Worm (Caenorhabditis elegans) whole organism, L1 larva: ENCODE data around the gene C44B7.5.

Experiments
- C04F5.9 ChIP-seq: sonication (generic microtip); optimal IDR thresholded peaks from 2 replicates; lab custom pipeline; 2016; ENCODE audit warnings: missing genetic modification characterization, missing compliant biosample characterization
- C16A3.4 ChIP-seq: fragments of 150-350 bp; optimal IDR thresholded peaks from 2 replicates; lab custom pipeline; 2014; ENCODE audit warnings: missing biosample characterization, missing genetic modification characterization
- Y116A8C.19 ChIP-seq: sonication (generic microtip); optimal IDR thresholded peaks from 2 replicates; lab custom pipeline; 2016; ENCODE audit warnings: missing compliant biosample characterization, missing genetic modification characterization, borderline replicate concordance
- aly-2 ChIP-seq: fragments of 150-350 bp; optimal IDR thresholded peaks from 2 replicates; lab custom pipeline; 2014; ENCODE audit warnings: missing biosample characterization, missing genetic modification characterization
- blmp-1 ChIP-seq: fragments of 150-350 bp; optimal IDR thresholded peaks from 2 replicates; lab custom pipeline; 2014; ENCODE audit warnings: missing biosample characterization, missing genetic modification characterization
- ceh-8 ChIP-seq: fragments of 200-800 bp; sonication (Bioruptor generic); optimal IDR thresholded peaks from 2 replicates; lab custom pipeline; 2018; ENCODE audit warnings: mild to moderate bottlenecking, missing genetic modification characterization, moderate library complexity, missing compliant biosample characterization
- ceh-82 ChIP-seq, 3 experiments: fragments of 150-350 bp in 1 of 3; sonication (generic microtip) in 2 of 3; optimal IDR thresholded peaks; 2 replicates each; lab custom pipeline; 2014 to 2017; ENCODE audit warnings: missing biosample characterization in 3 of 3, missing genetic modification characterization in 3 of 3
- ces-1 ChIP-seq: fragments of 150-350 bp; optimal IDR thresholded peaks from 2 replicates; lab custom pipeline; 2014; ENCODE audit warnings: missing biosample characterization, missing genetic modification reagents, missing genetic modification characterization
- dpl-1 ChIP-seq, 3 experiments: fragments of 150-350 bp in 2 of 3; sonication (generic microtip) in 1 of 3; optimal IDR thresholded peaks; 2 replicates each; lab custom pipeline; 2014 to 2017; ENCODE audit warnings: missing biosample characterization in 3 of 3, missing genetic modification characterization in 3 of 3, missing genetic modification reagents in 3 of 3
- efl-1 ChIP-seq, 4 experiments: fragments of 150-350 bp; optimal IDR thresholded peaks in 3 of 4; peaks in 1 of 4; 1 replicate in 1 of 4; 2 replicates in 3 of 4; lab custom pipeline; 2014; ENCODE audit warnings: missing biosample characterization in 2 of 4, missing genetic modification characterization in 2 of 4, missing genetic modification reagents in 2 of 4
- elt-3 ChIP-seq, 6 experiments: fragments of 150-350 bp in 1 of 6; sonication (generic microtip); optimal IDR thresholded peaks; 2 replicates each; lab custom pipeline; 2017 to 2018; ENCODE audit warnings: missing biosample characterization in 6 of 6, missing genetic modification characterization in 6 of 6, inconsistent platforms in 1 of 6
- ets-5 ChIP-seq: fragments of 200-800 bp; sonication (Bioruptor generic); IDR thresholded peaks from 2 replicates; pipeline ENCODE4 v1.3.6; 2022; ENCODE audit warnings: missing genetic modification characterization, missing compliant biosample characterization
- fkh-8 ChIP-seq: sonication (generic microtip); optimal IDR thresholded peaks from 2 replicates; lab custom pipeline; 2016; ENCODE audit warnings: mild to moderate bottlenecking, missing genetic modification characterization, missing compliant biosample characterization
- grh-1 ChIP-seq: fragments of 200-800 bp; sonication (Bioruptor generic); IDR thresholded peaks from 2 replicates; pipeline ENCODE4 v1.3.6; 2022; ENCODE audit warnings: missing genetic modification reagents, missing genetic modification characterization, missing compliant biosample characterization
- hlh-17 ChIP-seq: fragments of 200-800 bp; sonication (Bioruptor generic); optimal IDR thresholded peaks from 2 replicates; lab custom pipeline; 2018; ENCODE audit warnings: missing genetic modification characterization, mild to moderate bottlenecking, missing compliant biosample characterization, moderate library complexity, borderline replicate concordance
- hlh-4 ChIP-seq: sonication (generic microtip); optimal IDR thresholded peaks from 2 replicates; lab custom pipeline; 2016; ENCODE audit warnings: mild to moderate bottlenecking, missing genetic modification characterization, missing compliant biosample characterization
- hpl-2 ChIP-seq: fragments of 150-350 bp; optimal IDR thresholded peaks from 2 replicates; lab custom pipeline; 2014; ENCODE audit warnings: missing biosample characterization, missing genetic modification reagents, missing genetic modification characterization
- lin-13 ChIP-seq: fragments of 150-350 bp; optimal IDR thresholded peaks from 2 replicates; lab custom pipeline; 2014; ENCODE audit warnings: missing biosample characterization, missing genetic modification reagents, missing genetic modification characterization
- lin-14 ChIP-seq: fragments of 200-800 bp; sonication (Bioruptor generic); optimal IDR thresholded peaks from 2 replicates; lab custom pipeline; 2018; ENCODE audit warnings: mild to moderate bottlenecking, missing genetic modification characterization, moderate library complexity, missing compliant biosample characterization
- lin-35 ChIP-seq, 2 experiments: fragments of 150-350 bp; optimal IDR thresholded peaks; 2 replicates each; lab custom pipeline; 2014; ENCODE audit warnings: missing biosample characterization in 2 of 2, missing genetic modification characterization in 2 of 2, missing genetic modification reagents in 2 of 2
- mab-9 ChIP-seq: fragments of 200-800 bp; sonication (Bioruptor generic); IDR thresholded peaks from 2 replicates; pipeline ENCODE4 v1.3.6; 2022; ENCODE audit warnings: missing genetic modification reagents, missing genetic modification characterization, missing compliant biosample characterization
- mdl-1 ChIP-seq, 2 experiments: fragments of 150-350 bp; optimal IDR thresholded peaks; 2 replicates each; lab custom pipeline; 2014 to 2017; ENCODE audit warnings: missing biosample characterization in 2 of 2, missing genetic modification characterization in 2 of 2, inconsistent platforms in 1 of 2
- mef-2 ChIP-seq: fragments of 150-350 bp; optimal IDR thresholded peaks from 2 replicates; lab custom pipeline; 2014; ENCODE audit warnings: missing biosample characterization, missing genetic modification characterization
- nhr-11 ChIP-seq: fragments of 150-350 bp; optimal IDR thresholded peaks from 2 replicates; lab custom pipeline; 2014; ENCODE audit warnings: missing biosample characterization, missing genetic modification characterization
- nhr-20 ChIP-seq: sonication (generic microtip); optimal IDR thresholded peaks from 2 replicates; lab custom pipeline; 2016; ENCODE audit warnings: mild to moderate bottlenecking, missing genetic modification characterization, missing compliant biosample characterization
- nhr-28 ChIP-seq: fragments of 150-350 bp; optimal IDR thresholded peaks from 2 replicates; lab custom pipeline; 2014; ENCODE audit warnings: missing biosample characterization, missing genetic modification characterization
- nhr-71 ChIP-seq: sonication (generic microtip); optimal IDR thresholded peaks from 2 replicates; lab custom pipeline; 2016; ENCODE audit warnings: mild to moderate bottlenecking, missing genetic modification characterization, moderate library complexity, missing compliant biosample characterization
- nhr-76 ChIP-seq: sonication (generic microtip); optimal IDR thresholded peaks from 2 replicates; lab custom pipeline; 2017; ENCODE audit warnings: missing biosample characterization, missing genetic modification characterization
- nhr-77 ChIP-seq: fragments of 150-350 bp; optimal IDR thresholded peaks from 2 replicates; lab custom pipeline; 2014; ENCODE audit warnings: missing biosample characterization, missing genetic modification characterization
- nhr-90 ChIP-seq: sonication (generic microtip); optimal IDR thresholded peaks from 2 replicates; lab custom pipeline; 2016; ENCODE audit warnings: mild to moderate bottlenecking, missing genetic modification characterization, missing compliant biosample characterization; ENCODE audit not compliant: poor library complexity
- pag-3 ChIP-seq: sonication (generic microtip); optimal IDR thresholded peaks from 2 replicates; lab custom pipeline; 2017; ENCODE audit warnings: missing genetic modification characterization, mild to moderate bottlenecking, missing compliant biosample characterization, antibody characterized with exemption, borderline replicate concordance; ENCODE audit not compliant: insufficient read depth
- pqm-1 ChIP-seq: sonication (generic microtip); optimal IDR thresholded peaks from 3 replicates; lab custom pipeline; 2017; ENCODE audit warnings: missing biosample characterization, missing genetic modification characterization
- rnt-1 ChIP-seq: sonication (generic microtip); optimal IDR thresholded peaks from 2 replicates; lab custom pipeline; 2016; ENCODE audit warnings: mild to moderate bottlenecking, missing genetic modification characterization, moderate library complexity, missing compliant biosample characterization
- snpc-4 ChIP-seq: fragments of 150-350 bp; optimal IDR thresholded peaks from 2 replicates; lab custom pipeline; 2014; ENCODE audit warnings: missing biosample characterization, missing genetic modification characterization
- snu-23 ChIP-seq: sonication (generic microtip); optimal IDR thresholded peaks from 2 replicates; lab custom pipeline; 2016; ENCODE audit warnings: missing genetic modification characterization, missing compliant biosample characterization
- sox-4 ChIP-seq: sonication (generic microtip); optimal IDR thresholded peaks from 2 replicates; lab custom pipeline; 2016; ENCODE audit warnings: missing genetic modification characterization, missing compliant biosample characterization
- tbx-2 ChIP-seq: sonication (generic microtip); optimal IDR thresholded peaks from 2 replicates; lab custom pipeline; 2016; ENCODE audit warnings: missing genetic modification characterization, missing compliant biosample characterization
- unc-130 ChIP-seq: fragments of 150-350 bp; optimal IDR thresholded peaks from 2 replicates; lab custom pipeline; 2017; ENCODE audit warnings: missing biosample characterization, missing genetic modification characterization, inconsistent platforms
- unc-62 ChIP-seq: fragments of 150-350 bp; optimal IDR thresholded peaks from 2 replicates; lab custom pipeline; 2014; ENCODE audit warnings: missing biosample characterization, missing genetic modification reagents, missing genetic modification characterization
- unc-86 ChIP-seq: sonication (generic microtip); optimal IDR thresholded peaks from 2 replicates; lab custom pipeline; 2016; ENCODE audit warnings: missing genetic modification characterization, missing compliant biosample characterization
- unc-98 ChIP-seq: fragments of 200-800 bp; sonication (Bioruptor generic); IDR thresholded peaks from 2 replicates; pipeline ENCODE4 v1.3.6; 2022; ENCODE audit warnings: missing genetic modification characterization, missing compliant biosample characterization
- vab-15 ChIP-seq: sonication (generic microtip); optimal IDR thresholded peaks from 2 replicates; lab custom pipeline; 2017; ENCODE audit warnings: missing genotype, mild to moderate bottlenecking, missing genetic modification characterization, missing compliant biosample characterization
- xbp-1 ChIP-seq: sonication (generic microtip); optimal IDR thresholded peaks from 2 replicates; lab custom pipeline; 2016; ENCODE audit warnings: missing genetic modification characterization, missing compliant biosample characterization
- zip-4 ChIP-seq: fragments of 200-800 bp; sonication (Bioruptor generic); optimal IDR thresholded peaks from 2 replicates; lab custom pipeline; 2018; ENCODE audit warnings: mild to moderate bottlenecking, missing genetic modification characterization, moderate library complexity, missing compliant biosample characterization
- ztf-11 ChIP-seq, 2 experiments: sonication (generic microtip); optimal IDR thresholded peaks; 2 replicates each; lab custom pipeline; 2016 to 2017; ENCODE audit warnings: missing genetic modification characterization in 2 of 2, missing biosample characterization in 1 of 2, missing compliant biosample characterization in 1 of 2
- ztf-4 ChIP-seq: fragments of 150-350 bp; optimal IDR thresholded peaks from 2 replicates; lab custom pipeline; 2014; ENCODE audit warnings: missing biosample characterization, missing genetic modification characterization

Gene C44B7.5

ce11 chrII:6858835-6859234, 13.6 kb downstream of the C44B7.5 start (continued):
- peak; percentile 53 for TF ChIP-seq fkh-8 (tag; lab: Kevin White, UChicago)
- TF ChIP-seq nhr-20 (tag; lab: Kevin White, UChicago) = peak; percentile 29
- TF ChIP-seq nhr-77 (tag; lab: Kevin White, UChicago) = peak; percentile 55
- peak; percentile 62 for TF ChIP-seq snu-23 (GFP tag; lab: Kevin White, UChicago)
- TF ChIP-seq lin-14 = peak; percentile 87
- peak; percentile 5 for TF ChIP-seq xbp-1 (tag; lab: Kevin White, UChicago)
- TF ChIP-seq mef-2 (tag; lab: Kevin White, UChicago) = no peak
- peak in 1 of 2 experiments; percentile 73 for TF ChIP-seq mdl-1 (tag; optimal IDR thresholded peaks at IDR 0.05; lab: Kevin White, UChicago)
- TF ChIP-seq C16A3.4 (tag; lab: Kevin White, UChicago) = peak; percentile 22
- TF ChIP-seq hlh-17 (GFP tag; lab: Kevin White, UChicago) = no peak
- peak; percentile 58 for TF ChIP-seq nhr-71
- peak; percentile 13 for TF ChIP-seq ztf-4 (tag; lab: Kevin White, UChicago)
- TF ChIP-seq zip-4 (GFP tag; lab: Kevin White, UChicago) = no peak
- TF ChIP-seq rnt-1 = peak; percentile 48
- no peak for TF ChIP-seq nhr-11 (tag; lab: Kevin White, UChicago)
- TF ChIP-seq, all 84 proteins: peak for 22

DNA sequence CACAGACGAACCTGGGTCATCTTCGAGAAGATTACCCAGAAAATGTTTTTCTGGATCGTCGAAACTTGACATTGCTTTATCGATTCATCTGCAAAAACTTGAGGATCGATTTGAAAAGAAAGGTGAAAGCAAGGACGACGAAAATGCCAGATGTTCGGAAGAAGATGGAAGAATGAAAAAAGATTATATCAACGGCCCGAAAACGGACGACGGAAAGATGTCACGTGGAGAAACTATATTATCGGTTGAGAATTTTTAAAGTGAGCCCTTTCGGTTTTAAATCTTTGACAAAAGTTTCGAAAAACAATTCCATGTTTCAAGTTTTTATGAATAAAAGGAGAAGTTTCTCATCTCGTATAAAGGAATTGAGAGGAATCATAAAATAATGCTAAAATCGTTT, 14.2 kb downstream of the C44B7.5 start, which contains the start of gene dnj-5:
Gene dnj-5 (minus strand): TSS at position 101 of the 400 bp plus-strand sequence.
- TF ChIP-seq unc-86 (tag; lab: Kevin White, UChicago) (no peak), blmp-1 (peak; percentile 87), efl-1 (optimal IDR thresholded peaks at IDR 0.05; lab: Kevin White, UChicago) (no peak), efl-1 (GFP tag; optimal IDR thresholded peaks at IDR 0.05 in 1 of 2; lab: Kevin White, UChicago) (peak in 1 of 2 experiments; percentile 27)
- TF ChIP-seq, all 84 proteins: peak for 2

DNA sequence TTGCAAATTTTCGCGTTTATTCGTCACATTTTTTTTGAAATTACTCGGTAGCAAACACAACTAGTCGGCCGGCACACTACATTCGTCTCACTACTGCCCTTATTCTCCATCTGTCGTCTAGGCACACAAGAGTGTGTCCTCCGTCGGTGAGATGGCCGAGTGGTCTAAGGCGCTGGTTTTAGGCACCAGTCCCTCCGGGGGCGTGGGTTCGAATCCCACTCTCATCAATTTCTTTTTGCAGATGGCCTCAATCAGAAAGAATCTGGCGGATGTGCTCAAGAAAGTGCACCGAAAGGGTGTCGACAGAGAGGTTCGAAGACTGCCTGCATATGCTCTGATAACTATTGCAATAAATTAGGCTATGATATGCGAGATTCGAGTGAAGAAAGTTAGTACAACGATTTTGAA, 19.3 kb downstream of the C44B7.5 start:
- TF ChIP-seq sox-4 (tag; lab: Kevin White, UChicago) = peak; percentile 32
- peak; percentile 51 to 57 for TF ChIP-seq efl-1 (optimal IDR thresholded peaks at IDR 0.05; lab: Kevin White, UChicago)
- TF ChIP-seq efl-1 (GFP tag; optimal IDR thresholded peaks at IDR 0.05 in 1 of 2; lab: Kevin White, UChicago) = peak; percentile 25 to 57
- peak; percentile 44 for TF ChIP-seq snpc-4 (tag; lab: Kevin White, UChicago)
- peak; percentile 65 for TF ChIP-seq tbx-2 (tag; lab: Kevin White, UChicago)
- TF ChIP-seq rnt-1 = peak; percentile 82
- no peak for TF ChIP-seq hpl-2
- no peak for TF ChIP-seq nhr-76 (tag; lab: Kevin White, UChicago)
- no peak for TF ChIP-seq zip-4 (GFP tag; lab: Kevin White, UChicago)
- TF ChIP-seq ces-1 (GFP tag; lab: Kevin White, UChicago) = no peak
- peak; percentile 61 for TF ChIP-seq mab-9 (GFP tag; lab: Robert Waterston, UW)
- TF ChIP-seq hlh-4 (tag; lab: Kevin White, UChicago) = no peak
- TF ChIP-seq nhr-77 (tag; lab: Kevin White, UChicago) = peak; percentile 75
- TF ChIP-seq ets-5 (GFP tag; lab: Robert Waterston, UW) = no peak
- peak; percentile 15 for TF ChIP-seq unc-130 (tag; lab: Kevin White, UChicago)
- TF ChIP-seq unc-98 (GFP tag; lab: Robert Waterston, UW) = no peak
- peak in 1 of 2 experiments; percentile 10 for TF ChIP-seq ztf-11 (tag; optimal IDR thresholded peaks at IDR 0.05; lab: Kevin White, UChicago)
- no peak for TF ChIP-seq grh-1 (GFP tag; lab: Robert Waterston, UW)
- TF ChIP-seq vab-15 (tag; lab: Kevin White, UChicago) = peak; percentile 22
- TF ChIP-seq nhr-90 (tag; lab: Kevin White, UChicago) = peak; percentile 59
- TF ChIP-seq nhr-28 (tag; lab: Kevin White, UChicago) = no peak
- TF ChIP-seq mdl-1 (tag; optimal IDR thresholded peaks at IDR 0.05; lab: Kevin White, UChicago) = peak in 1 of 2 experiments; percentile 75
- TF ChIP-seq C04F5.9 (tag; lab: Kevin White, UChicago) = peak; percentile 6
- no peak for TF ChIP-seq Y116A8C.19 (tag; lab: Kevin White, UChicago)
- TF ChIP-seq hlh-17 (GFP tag; lab: Kevin White, UChicago) = no peak
- peak; percentile 78 for TF ChIP-seq lin-13 (GFP tag; lab: Kevin White, UChicago)
- TF ChIP-seq elt-3 (tag; optimal IDR thresholded peaks at IDR 0.05; lab: Kevin White, UChicago) = no peak
- no peak for TF ChIP-seq pag-3 (tag; lab: Kevin White, UChicago)
- TF ChIP-seq unc-62 (GFP tag; lab: Kevin White, UChicago) = no peak
- no peak for TF ChIP-seq ceh-8 (GFP tag; lab: Kevin White, UChicago)
- TF ChIP-seq nhr-20 (tag; lab: Kevin White, UChicago) = peak; percentile 79
- peak; percentile 35 to 83 for TF ChIP-seq lin-35 (GFP tag; optimal IDR thresholded peaks at IDR 0.05; lab: Kevin White, UChicago)
- peak in 2 of 3 experiments; percentile 36 to 47 for TF ChIP-seq dpl-1 (GFP tag; optimal IDR thresholded peaks at IDR 0.05; lab: Kevin White, UChicago)
- TF ChIP-seq pqm-1 (tag; lab: Kevin White, UChicago) = no peak
- TF ChIP-seq ceh-82 (tag; optimal IDR thresholded peaks at IDR 0.05; lab: Kevin White, UChicago) = peak; percentile 58 to 82 (median 69)
- TF ChIP-seq aly-2 (tag; lab: Kevin White, UChicago) = peak; percentile 18
